Worm (Caenorhabditis elegans) whole organism, late embryonic: Measurements from ENCODE around the gene F45E12.6.

Experiments used
- ama-1 ChIP-seq: fragments of 150-350 bp; optimal IDR thresholded peaks from 2 replicates; lab custom pipeline; 2014
- ets-4 ChIP-seq: sonication (generic microtip); optimal IDR thresholded peaks from 2 replicates; lab custom pipeline; 2016; ENCODE audit warnings: missing genetic modification characterization, missing compliant biosample characterization
- hlh-13 ChIP-seq: fragments of 200-800 bp; sonication (Bioruptor generic); optimal IDR thresholded peaks from 2 replicates; lab custom pipeline; 2018; ENCODE audit warnings: mild to moderate bottlenecking, missing genetic modification characterization, missing compliant biosample characterization
- nfya-1 ChIP-seq: sonication (generic microtip); optimal IDR thresholded peaks from 2 replicates; lab custom pipeline; 2017; ENCODE audit warnings: missing genetic modification characterization, mild to moderate bottlenecking, missing compliant biosample characterization, antibody characterized with exemption, moderate library complexity
- pag-3 ChIP-seq: sonication (generic microtip); optimal IDR thresholded peaks from 2 replicates; lab custom pipeline; 2016; ENCODE audit warnings: missing compliant biosample characterization, missing genetic modification characterization, borderline replicate concordance
- pha-2 ChIP-seq: sonication (generic microtip); optimal IDR thresholded peaks from 2 replicates; lab custom pipeline; 2017; ENCODE audit warnings: mild to moderate bottlenecking, missing genetic modification characterization, missing compliant biosample characterization
- pqm-1 ChIP-seq: sonication (generic microtip); optimal IDR thresholded peaks from 2 replicates; lab custom pipeline; 2016; ENCODE audit warnings: missing genetic modification characterization, missing compliant biosample characterization
- sox-4 ChIP-seq: sonication (generic microtip); optimal IDR thresholded peaks from 2 replicates; lab custom pipeline; 2017; ENCODE audit warnings: mild to moderate bottlenecking, missing genetic modification characterization, inconsistent platforms, missing compliant biosample characterization

ce11 chrII:7353027-7353426 lies 39.0 kb upstream of the F45E12.6 start:
- TF ChIP-seq pha-2 (tag; lab: Kevin White, UChicago), result no peak
- no peak for TF ChIP-seq hlh-13 (GFP tag; lab: Kevin White, UChicago)
- no peak for TF ChIP-seq nfya-1 (tag; lab: Kevin White, UChicago)
- TF ChIP-seq ama-1 (lab: Kevin White, UChicago), result no peak
- no peak for TF ChIP-seq ets-4 (tag; lab: Kevin White, UChicago)
- no peak for TF ChIP-seq pqm-1 (tag; lab: Kevin White, UChicago)
- TF ChIP-seq sox-4 (tag; lab: Kevin White, UChicago), result no peak
- TF ChIP-seq pag-3 (tag; lab: Kevin White, UChicago), result no peak
